Worm (Caenorhabditis elegans): ENCODE results near the gene nhr-45.

DNA sequence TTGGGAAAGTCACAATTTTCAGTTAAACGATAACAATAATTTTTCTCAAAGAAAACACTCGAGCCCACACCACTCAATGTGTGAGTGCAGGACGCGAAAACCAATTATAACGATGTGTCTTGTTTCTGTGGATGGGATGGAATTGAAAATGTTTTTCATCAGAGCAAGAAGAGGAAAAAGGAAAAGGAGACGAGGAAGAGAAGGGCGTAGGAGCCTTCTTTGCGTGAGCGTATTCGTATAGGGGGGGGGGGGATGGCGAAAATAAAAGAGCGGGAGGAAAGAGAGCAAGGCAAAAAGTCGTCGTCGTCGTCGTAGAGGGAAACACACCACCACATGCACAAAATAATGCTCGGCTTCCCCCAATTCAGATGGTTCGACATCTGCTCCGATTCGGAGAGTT lies 40.1 kb downstream of the nhr-45 start:
- TF ChIP-seq ztf-29 (GFP tag; IDR thresholded peaks at IDR 0.05) (no peak), T22C8.4 (GFP tag; IDR thresholded peaks at IDR 0.05) (no peak), med-1 (GFP tag; optimal IDR thresholded peaks at IDR 0.05; ENCODE audit: insufficient read depth) (no peak), tab-1 (GFP tag; IDR thresholded peaks at IDR 0.05) (no peak), cog-1 (tag; optimal IDR thresholded peaks at IDR 0.05) (no peak), ztf-23 (GFP tag; IDR thresholded peaks at IDR 0.05) (no peak), flt-1 (GFP tag; IDR thresholded peaks at IDR 0.05) (no peak), ref-1 (GFP tag; conservative IDR thresholded peaks at IDR 0.05) (no peak), klf-2 (GFP tag; conservative IDR thresholded peaks at IDR 0.05) (no peak)
